Fruit fly (Drosophila melanogaster): Measurements from ENCODE around the gene ome.

dm6 chr3L:14785492-14785916, 112.9 kb downstream of the ome start:
- TF ChIP-seq insv (optimal IDR thresholded peaks at IDR 0.05) = no peak
- no peak for TF ChIP-seq h (optimal IDR thresholded peaks at IDR 0.05)
- TF ChIP-seq psq (optimal IDR thresholded peaks at IDR 0.05) = no peak
- no peak for TF ChIP-seq ttk (optimal IDR thresholded peaks at IDR 0.05)
- TF ChIP-seq Sin3A (optimal IDR thresholded peaks at IDR 0.05) = no peak
